Fruit fly (Drosophila melanogaster) whole organism, embryonic: ENCODE data around the gene E2f2.

ENCODE experiments used
- Atf-2 ChIP-seq: fragments of 200-800 bp; sonication (Bioruptor generic); optimal IDR thresholded peaks from 2 replicates; lab custom pipeline; 2016; ENCODE audit warnings: missing biosample characterization, missing genetic modification characterization
- Bdp1 ChIP-seq: fragments of 200-800 bp; sonication (Bioruptor generic); optimal IDR thresholded peaks from 3 replicates; lab custom pipeline; 2016; ENCODE audit warnings: missing biosample characterization, missing genetic modification characterization
- CG10366 ChIP-seq: fragments of 200-800 bp; sonication (Bioruptor generic); IDR thresholded peaks from 2 replicates; pipeline ENCODE4 v1.3.6; 2022; ENCODE audit warnings: missing biosample characterization, missing genetic modification characterization
- CG10565 ChIP-seq: fragments of 200-800 bp; sonication (Bioruptor generic); optimal IDR thresholded peaks from 3 replicates; lab custom pipeline; 2016; ENCODE audit warnings: missing biosample characterization, mild to moderate bottlenecking, missing genetic modification characterization
- CG11247 ChIP-seq: fragments of 200-800 bp; sonication (Bioruptor generic); IDR thresholded peaks from 2 replicates; pipeline ENCODE4 v1.3.6; 2022; ENCODE audit warnings: missing biosample characterization, missing genetic modification characterization
- CG11695 ChIP-seq: fragments of 200-800 bp; sonication (Bioruptor generic); IDR thresholded peaks from 3 replicates; pipeline ENCODE4 v1.3.6; 2022; ENCODE audit warnings: missing biosample characterization, missing genetic modification characterization
- CG14050 ChIP-seq: fragments of 200-800 bp; sonication (Bioruptor generic); IDR thresholded peaks from 3 replicates; pipeline ENCODE4 v1.3.6; 2022; ENCODE audit warnings: missing biosample characterization, missing genetic modification characterization
- CG17612 ChIP-seq: fragments of 200-800 bp; sonication (Bioruptor generic); IDR thresholded peaks from 2 replicates; pipeline ENCODE4 v1.3.6; 2022; ENCODE audit warnings: missing biosample characterization, missing genetic modification characterization
- CG17829 ChIP-seq: fragments of 200-800 bp; optimal IDR thresholded peaks from 2 replicates; lab custom pipeline; 2019; ENCODE audit warnings: missing biosample characterization, mild to moderate bottlenecking, missing genetic modification characterization, moderate library complexity
- CG1792 ChIP-seq: fragments of 200-800 bp; sonication (Bioruptor generic); optimal IDR thresholded peaks from 2 replicates; lab custom pipeline; 2016; ENCODE audit warnings: missing biosample characterization, missing genetic modification characterization
- CG18764 ChIP-seq: fragments of 200-800 bp; sonication (Bioruptor generic); optimal IDR thresholded peaks from 3 replicates; lab custom pipeline; 2016; ENCODE audit warnings: missing biosample characterization, missing genetic modification characterization
- CG2202 ChIP-seq: fragments of 200-800 bp; sonication (Bioruptor generic); optimal IDR thresholded peaks from 2 replicates; lab custom pipeline; 2018; ENCODE audit warnings: missing biosample characterization, mild to moderate bottlenecking, missing genetic modification characterization
- CG34224 ChIP-seq: fragments of 200-800 bp; sonication (Bioruptor generic); IDR thresholded peaks from 3 replicates; pipeline ENCODE4 v1.3.6; 2022; ENCODE audit warnings: missing biosample characterization, missing genetic modification characterization; ENCODE audit not compliant: partially characterized antibody
- CG34376 ChIP-seq: fragments of 200-800 bp; sonication (Bioruptor generic); optimal IDR thresholded peaks from 2 replicates; lab custom pipeline; 2018; ENCODE audit warnings: missing biosample characterization, mild to moderate bottlenecking, missing genetic modification characterization
- CG4854 ChIP-seq: fragments of 200-800 bp; sonication (Bioruptor generic); optimal IDR thresholded peaks from 2 replicates; lab custom pipeline; 2016; ENCODE audit warnings: missing biosample characterization, missing genetic modification characterization, inconsistent platforms
- CG7928 ChIP-seq: fragments of 200-800 bp; sonication (Bioruptor generic); optimal IDR thresholded peaks from 2 replicates; lab custom pipeline; 2017; ENCODE audit warnings: missing biosample characterization, mild to moderate bottlenecking, missing genetic modification characterization
- CG9817 ChIP-seq: fragments of 200-800 bp; sonication (Bioruptor generic); optimal IDR thresholded peaks from 2 replicates; lab custom pipeline; 2018; ENCODE audit warnings: missing biosample characterization, mild to moderate bottlenecking, missing genetic modification characterization, moderate library complexity
- CkIIα-i1 ChIP-seq: fragments of 200-800 bp; sonication (Bioruptor generic); IDR thresholded peaks from 2 replicates; pipeline ENCODE4 v1.3.6; 2022; ENCODE audit warnings: missing biosample characterization, missing genetic modification characterization
- CrebB ChIP-seq: fragments of 200-800 bp; sonication (Bioruptor generic); optimal IDR thresholded peaks from 3 replicates; lab custom pipeline; 2018; ENCODE audit warnings: missing biosample characterization, mild to moderate bottlenecking, missing genetic modification characterization
- Deaf1 ChIP-seq: fragments of 200-800 bp; optimal IDR thresholded peaks from 3 replicates; lab custom pipeline; 2019; ENCODE audit warnings: missing biosample characterization, mild to moderate bottlenecking, missing genetic modification characterization, moderate library complexity
- E2f2 ChIP-seq: fragments of 200-800 bp; sonication (Bioruptor generic); IDR thresholded peaks from 2 replicates; pipeline ENCODE4 v1.3.6; 2022; ENCODE audit warnings: missing biosample characterization, missing genetic modification characterization
- Fer2 ChIP-seq: fragments of 200-800 bp; sonication (Bioruptor generic); optimal IDR thresholded peaks from 2 replicates; lab custom pipeline; 2018; ENCODE audit warnings: missing biosample characterization, mild to moderate bottlenecking, missing genetic modification characterization, moderate library complexity
- Gug ChIP-seq: fragments of 200-800 bp; sonication (Bioruptor generic); IDR thresholded peaks from 4 replicates; pipeline ENCODE4 v1.3.6; 2022; ENCODE audit warnings: missing biosample characterization, missing genetic modification characterization
- Hand ChIP-seq: fragments of 200-800 bp; sonication (Bioruptor generic); optimal IDR thresholded peaks from 2 replicates; lab custom pipeline; 2017; ENCODE audit warnings: mild to moderate bottlenecking, missing biosample characterization, missing genetic modification reagents, missing genetic modification characterization
- Hsf ChIP-seq: fragments of 200-800 bp; sonication (Bioruptor generic); optimal IDR thresholded peaks from 3 replicates; lab custom pipeline; 2016; ENCODE audit warnings: missing biosample characterization, missing genetic modification characterization
- MTF-1 ChIP-seq: fragments of 200-800 bp; sonication (Bioruptor generic); optimal IDR thresholded peaks from 2 replicates; lab custom pipeline; 2018; ENCODE audit warnings: missing biosample characterization, mild to moderate bottlenecking, missing genetic modification characterization, borderline replicate concordance
- NC2α ChIP-seq: fragments of 200-800 bp; sonication (Bioruptor generic); optimal IDR thresholded peaks from 2 replicates; lab custom pipeline; 2016; ENCODE audit warnings: missing biosample characterization, missing genetic modification characterization
- abd-A ChIP-seq: fragments of 200-800 bp; sonication (Bioruptor generic); optimal IDR thresholded peaks from 3 replicates; lab custom pipeline; 2019; ENCODE audit warnings: missing biosample characterization, mild to moderate bottlenecking, missing genetic modification characterization, moderate library complexity
- amos ChIP-seq: fragments of 200-800 bp; sonication (Bioruptor generic); IDR thresholded peaks from 2 replicates; pipeline ENCODE4 v1.3.6; 2022; ENCODE audit warnings: missing biosample characterization, missing genetic modification characterization; ENCODE audit not compliant: partially characterized antibody
- ato ChIP-seq: fragments of 200-800 bp; sonication (Bioruptor generic); IDR thresholded peaks from 2 replicates; pipeline ENCODE4 v1.3.6; 2022; ENCODE audit warnings: missing biosample characterization, missing genetic modification characterization; ENCODE audit not compliant: partially characterized antibody
- btn ChIP-seq: fragments of 200-800 bp; sonication (Bioruptor generic); optimal IDR thresholded peaks from 2 replicates; lab custom pipeline; 2016; ENCODE audit warnings: missing biosample characterization, missing genetic modification characterization
- crc ChIP-seq: fragments of 200-800 bp; sonication (Bioruptor generic); optimal IDR thresholded peaks from 2 replicates; lab custom pipeline; 2016; ENCODE audit warnings: missing biosample characterization, missing genetic modification characterization
- croc ChIP-seq: fragments of 200-800 bp; sonication (Bioruptor generic); conservative IDR thresholded peaks from 3 replicates; pipeline ENCODE4 v1.3.6; 2022; ENCODE audit warnings: missing biosample characterization, missing genetic modification characterization
- dmrt11E ChIP-seq: fragments of 200-800 bp; sonication (Bioruptor generic); optimal IDR thresholded peaks from 3 replicates; lab custom pipeline; 2018; ENCODE audit warnings: missing biosample characterization, mild to moderate bottlenecking, missing genetic modification characterization, moderate library complexity
- dmrt99B ChIP-seq: fragments of 200-800 bp; sonication (Bioruptor generic); optimal IDR thresholded peaks from 2 replicates; lab custom pipeline; 2018; ENCODE audit warnings: missing biosample characterization, mild to moderate bottlenecking, missing genetic modification characterization, moderate library complexity
- emc ChIP-seq: fragments of 200-800 bp; sonication (Bioruptor generic); optimal IDR thresholded peaks from 2 replicates; lab custom pipeline; 2016; ENCODE audit warnings: missing biosample characterization, missing genetic modification characterization
- esg ChIP-seq: fragments of 200-800 bp; sonication (Bioruptor generic); conservative IDR thresholded peaks from 2 replicates; pipeline ENCODE4 v1.3.6; 2022; ENCODE audit warnings: missing biosample characterization, missing genetic modification characterization
- fd64A ChIP-seq: fragments of 200-800 bp; sonication (Bioruptor generic); optimal IDR thresholded peaks from 3 replicates; lab custom pipeline; 2018; ENCODE audit warnings: missing biosample characterization, mild to moderate bottlenecking, missing genetic modification characterization
- fd96Cb ChIP-seq: fragments of 200-800 bp; sonication (Bioruptor generic); optimal IDR thresholded peaks from 2 replicates; lab custom pipeline; 2018; ENCODE audit warnings: missing biosample characterization, mild to moderate bottlenecking, missing genetic modification characterization, moderate library complexity
- gem ChIP-seq: fragments of 200-800 bp; sonication (Bioruptor generic); optimal IDR thresholded peaks from 2 replicates; lab custom pipeline; 2019; ENCODE audit warnings: missing biosample characterization, mild to moderate bottlenecking, missing genetic modification characterization, moderate library complexity
- h ChIP-seq: fragments of >200 bp; optimal IDR thresholded peaks from 2 replicates; lab custom pipeline; 2017
- ind ChIP-seq: fragments of 200-800 bp; sonication (Bioruptor generic); optimal IDR thresholded peaks from 3 replicates; lab custom pipeline; 2016; ENCODE audit warnings: missing biosample characterization, missing genetic modification characterization
- jumu ChIP-seq: fragments of 200-800 bp; sonication (Bioruptor generic); optimal IDR thresholded peaks from 3 replicates; lab custom pipeline; 2016; ENCODE audit warnings: missing biosample characterization, missing genetic modification characterization
- klu ChIP-seq: fragments of 200-800 bp; sonication (Bioruptor generic); IDR thresholded peaks from 2 replicates; pipeline ENCODE4 v1.3.6; 2022; ENCODE audit warnings: missing biosample characterization, missing genetic modification characterization
- oc ChIP-seq: fragments of 200-800 bp; sonication (Bioruptor generic); optimal IDR thresholded peaks from 2 replicates; lab custom pipeline; 2018; ENCODE audit warnings: missing biosample characterization, mild to moderate bottlenecking, missing genetic modification characterization, moderate library complexity
- odd ChIP-seq: fragments of 200-800 bp; sonication (Bioruptor generic); optimal IDR thresholded peaks from 2 replicates; lab custom pipeline; 2017; ENCODE audit warnings: missing biosample characterization, mild to moderate bottlenecking, missing genetic modification characterization
- rib ChIP-seq: fragments of 200-800 bp; sonication (Bioruptor generic); IDR thresholded peaks from 2 replicates; pipeline ENCODE4 v1.3.6; 2022; ENCODE audit warnings: missing biosample characterization, missing genetic modification characterization
- run ChIP-seq: fragments of 200-800 bp; sonication (Bioruptor generic); optimal IDR thresholded peaks from 3 replicates; lab custom pipeline; 2018; ENCODE audit warnings: missing biosample characterization, mild to moderate bottlenecking, missing genetic modification characterization
- salm ChIP-seq: fragments of 200-800 bp; sonication (Bioruptor generic); optimal IDR thresholded peaks from 2 replicates; lab custom pipeline; 2018; ENCODE audit warnings: missing biosample characterization, mild to moderate bottlenecking, missing genetic modification characterization
- sd ChIP-seq: fragments of 200-800 bp; sonication (Bioruptor generic); optimal IDR thresholded peaks from 3 replicates; lab custom pipeline; 2018; ENCODE audit warnings: missing biosample characterization, mild to moderate bottlenecking, missing genetic modification characterization, moderate library complexity
- sens-2 ChIP-seq: fragments of 200-800 bp; sonication (Bioruptor generic); IDR thresholded peaks from 2 replicates; pipeline ENCODE4 v1.3.6; 2022; ENCODE audit warnings: missing biosample characterization, missing genetic modification characterization
- slbo ChIP-seq: fragments of 200-800 bp; sonication (Bioruptor generic); IDR thresholded peaks from 2 replicates; pipeline ENCODE4 v1.3.6; 2022; ENCODE audit warnings: missing biosample characterization, missing genetic modification characterization
- usp ChIP-seq: fragments of >200 bp; optimal IDR thresholded peaks from 2 replicates; lab custom pipeline; 2017; ENCODE audit warnings: missing biosample characterization, missing genetic modification characterization

Gene E2f2

dm6 chr2L:21104326-21104725, 52.2 kb downstream of the E2f2 start, which contains the start of the genes CG46307 and Nhe2 (continued):
- peak; percentile 17 for TF ChIP-seq Deaf1
- TF ChIP-seq jumu (GFP tag; lab: Kevin White, UChicago) = no peak
- no peak for TF ChIP-seq sd (tag; lab: Kevin White, UChicago)
- no peak for TF ChIP-seq emc (GFP tag; lab: Kevin White, UChicago)
- no peak for TF ChIP-seq CrebB (tag; lab: Kevin White, UChicago)
- TF ChIP-seq ato (GFP tag; lab: Robert Waterston, UW) = no peak
- peak; percentile 38; the same call in 1 of the 2 replicates for TF ChIP-seq amos (GFP tag; lab: Robert Waterston, UW)
- TF ChIP-seq klu (GFP tag; lab: Robert Waterston, UW) = no peak
- no peak for TF ChIP-seq NC2α (GFP tag; lab: Kevin White, UChicago)
- no peak for TF ChIP-seq gem
- TF ChIP-seq MTF-1 = no peak
- no peak for TF ChIP-seq ind (GFP tag; lab: Kevin White, UChicago)
- TF ChIP-seq CkIIα-i1 (GFP tag; lab: Robert Waterston, UW) = no peak
- TF ChIP-seq slbo (GFP tag; lab: Robert Waterston, UW) = 0 out of 2 replicates have a peak, but pooled peaks have one; percentile 16
- no peak for TF ChIP-seq usp
- TF ChIP-seq fd96Cb = no peak
- TF ChIP-seq CG7928 = peak; percentile 83
- TF ChIP-seq CG10565 (GFP tag; lab: Kevin White, UChicago) = no peak
- no peak for TF ChIP-seq Hand (GFP tag; lab: Kevin White, UChicago)
- no peak for TF ChIP-seq CG9817 (tag; lab: Kevin White, UChicago)
- no peak for TF ChIP-seq dmrt99B (tag; lab: Kevin White, UChicago)
- TF ChIP-seq btn (GFP tag; lab: Kevin White, UChicago) = no peak
- TF ChIP-seq rib = no peak
- TF ChIP-seq CG11695 (GFP tag; lab: Robert Waterston, UW) = no peak
- no peak for TF ChIP-seq crc (GFP tag; lab: Kevin White, UChicago)
- no peak for TF ChIP-seq CG11247
- TF ChIP-seq CG14050 (GFP tag; lab: Robert Waterston, UW) = no peak
- no peak for TF ChIP-seq croc (GFP tag; lab: Robert Waterston, UW)
- TF ChIP-seq esg (GFP tag; lab: Robert Waterston, UW) = no peak
- no peak for TF ChIP-seq CG1792 (GFP tag; lab: Kevin White, UChicago)
- TF ChIP-seq abd-A = no peak
- no peak for TF ChIP-seq CG34376 (GFP tag; lab: Kevin White, UChicago)
- TF ChIP-seq Fer2 = no peak
- TF ChIP-seq CG34224 (GFP tag; lab: Robert Waterston, UW) = no peak
- no peak for TF ChIP-seq dmrt11E (tag; lab: Kevin White, UChicago)
- no peak for TF ChIP-seq CG2202 (tag; lab: Kevin White, UChicago)
- no peak for TF ChIP-seq fd64A (GFP tag; lab: Kevin White, UChicago)
- no peak for TF ChIP-seq salm (tag; lab: Kevin White, UChicago)
- no peak for TF ChIP-seq Gug (GFP tag; lab: Robert Waterston, UW)
- no peak for TF ChIP-seq sens-2 (GFP tag; lab: Robert Waterston, UW)
- TF ChIP-seq CG17612 (GFP tag; lab: Robert Waterston, UW) = no peak
- TF ChIP-seq CG4854 (GFP tag; lab: Kevin White, UChicago) = no peak
- no peak for TF ChIP-seq CG18764 (GFP tag; lab: Kevin White, UChicago)
- TF ChIP-seq h (lab: Kevin White, UChicago) = no peak
- TF ChIP-seq oc (tag; lab: Kevin White, UChicago) = no peak
- no peak for TF ChIP-seq run (tag; lab: Kevin White, UChicago)
- no peak for TF ChIP-seq odd
- TF ChIP-seq CG17829 (tag; lab: Kevin White, UChicago) = no peak
- peak; percentile 8; the same call in 1 of the 2 replicates for TF ChIP-seq E2f2
- no peak for TF ChIP-seq Bdp1 (GFP tag; lab: Kevin White, UChicago)
- no peak for TF ChIP-seq Hsf (GFP tag; lab: Kevin White, UChicago)
- no peak for TF ChIP-seq CG10366
- no peak for TF ChIP-seq Atf-2 (GFP tag; lab: Kevin White, UChicago)
